Fruit fly (Drosophila melanogaster) whole organism, pupa: ENCODE results near the gene Lmpt.

ENCODE experiments used
- CG10348 ChIP-seq: fragments of 200-800 bp; sonication (Bioruptor generic); IDR thresholded peaks from 2 replicates; pipeline ENCODE4 v1.3.6; 2022; ENCODE audit warnings: missing biosample characterization, missing genetic modification characterization
- CG12605 ChIP-seq: fragments of 200-800 bp; sonication (Bioruptor generic); IDR thresholded peaks from 2 replicates; pipeline ENCODE4 v1.3.6; 2022; ENCODE audit warnings: missing biosample characterization, missing genetic modification characterization
- CG13204 ChIP-seq: fragments of 200-800 bp; sonication (Bioruptor generic); optimal IDR thresholded peaks from 2 replicates; lab custom pipeline; 2018; ENCODE audit warnings: missing biosample characterization, mild to moderate bottlenecking, missing genetic modification characterization, moderate library complexity
- CG14655 ChIP-seq: fragments of 200-800 bp; sonication (Bioruptor generic); optimal IDR thresholded peaks from 3 replicates; lab custom pipeline; 2017; ENCODE audit warnings: mild to moderate bottlenecking, missing biosample characterization, missing genetic modification reagents, missing genetic modification characterization
- CG15710 ChIP-seq: fragments of 200-800 bp; sonication (Bioruptor generic); optimal IDR thresholded peaks from 2 replicates; lab custom pipeline; 2018; ENCODE audit warnings: missing biosample characterization, mild to moderate bottlenecking, missing genetic modification characterization, moderate library complexity
- CG17806 ChIP-seq: fragments of 200-800 bp; sonication (Bioruptor generic); optimal IDR thresholded peaks from 2 replicates; lab custom pipeline; 2018; ENCODE audit warnings: missing biosample characterization, mild to moderate bottlenecking, missing genetic modification characterization, moderate library complexity
- CG32121 ChIP-seq: fragments of 200-800 bp; sonication (Bioruptor generic); IDR thresholded peaks from 2 replicates; pipeline ENCODE4 v1.3.6; 2022; ENCODE audit warnings: missing biosample characterization, missing genetic modification characterization
- CG34367 ChIP-seq: fragments of 200-800 bp; sonication (Bioruptor generic); optimal IDR thresholded peaks from 2 replicates; lab custom pipeline; 2018; ENCODE audit warnings: missing biosample characterization, mild to moderate bottlenecking, missing genetic modification characterization
- CG4496 ChIP-seq: fragments of 200-800 bp; sonication (Bioruptor generic); IDR thresholded peaks from 3 replicates; pipeline ENCODE4 v1.3.6; 2022; ENCODE audit warnings: missing biosample characterization, missing genetic modification characterization
- CG8159 ChIP-seq: fragments of 200-800 bp; sonication (Bioruptor generic); optimal IDR thresholded peaks from 3 replicates; lab custom pipeline; 2018; ENCODE audit warnings: missing biosample characterization, mild to moderate bottlenecking, missing genetic modification characterization, moderate library complexity
- CG8301 ChIP-seq: fragments of 200-800 bp; sonication (Bioruptor generic); optimal IDR thresholded peaks from 2 replicates; lab custom pipeline; 2018; ENCODE audit warnings: missing biosample characterization, mild to moderate bottlenecking, missing genetic modification characterization
- CG9948 ChIP-seq: fragments of 200-800 bp; sonication (Bioruptor generic); optimal IDR thresholded peaks from 2 replicates; lab custom pipeline; 2018; ENCODE audit warnings: missing biosample characterization, mild to moderate bottlenecking, missing genetic modification characterization, moderate library complexity
- D1 ChIP-seq: fragments of 200-800 bp; sonication (Bioruptor generic); optimal IDR thresholded peaks from 2 replicates; lab custom pipeline; 2018; ENCODE audit warnings: missing biosample characterization, mild to moderate bottlenecking, missing genetic modification characterization, moderate library complexity
- EcR ChIP-seq: fragments of 200-800 bp; sonication (Bioruptor generic); optimal IDR thresholded peaks from 3 replicates; lab custom pipeline; 2019; ENCODE audit warnings: missing biosample characterization, missing genetic modification characterization, mild to moderate bottlenecking, moderate library complexity, missing genetic modification reagents
- Ets98B ChIP-seq: fragments of 200-800 bp; sonication (Bioruptor generic); IDR thresholded peaks from 2 replicates; pipeline ENCODE4 v1.3.6; 2022; ENCODE audit warnings: missing biosample characterization, missing genetic modification characterization
- Pif1A ChIP-seq: fragments of 200-800 bp; sonication (Bioruptor generic); optimal IDR thresholded peaks from 3 replicates; lab custom pipeline; 2016; ENCODE audit warnings: missing biosample characterization, missing genetic modification characterization
- Pif1B ChIP-seq: fragments of 200-800 bp; sonication (Bioruptor generic); optimal IDR thresholded peaks from 3 replicates; lab custom pipeline; 2016; ENCODE audit warnings: missing biosample characterization, missing genetic modification characterization
- Snoo ChIP-seq: fragments of 200-800 bp; sonication (Bioruptor generic); optimal IDR thresholded peaks from 3 replicates; lab custom pipeline; 2017; ENCODE audit warnings: missing biosample characterization, mild to moderate bottlenecking, missing genetic modification characterization, inconsistent platforms
- fd96Ca ChIP-seq: fragments of 200-800 bp; sonication (Bioruptor generic); IDR thresholded peaks from 3 replicates; pipeline ENCODE4 v1.3.6; 2022; ENCODE audit warnings: missing biosample characterization, missing genetic modification characterization
- gl ChIP-seq: fragments of 200-800 bp; sonication (Bioruptor generic); optimal IDR thresholded peaks from 2 replicates; lab custom pipeline; 2018; ENCODE audit warnings: missing biosample characterization, mild to moderate bottlenecking, missing genetic modification characterization
- rn ChIP-seq: fragments of 200-800 bp; sonication (Bioruptor generic); IDR thresholded peaks from 2 replicates; pipeline ENCODE4 v1.3.6; 2022; ENCODE audit warnings: missing biosample characterization, missing genetic modification characterization

Lmpt gene

DNA sequence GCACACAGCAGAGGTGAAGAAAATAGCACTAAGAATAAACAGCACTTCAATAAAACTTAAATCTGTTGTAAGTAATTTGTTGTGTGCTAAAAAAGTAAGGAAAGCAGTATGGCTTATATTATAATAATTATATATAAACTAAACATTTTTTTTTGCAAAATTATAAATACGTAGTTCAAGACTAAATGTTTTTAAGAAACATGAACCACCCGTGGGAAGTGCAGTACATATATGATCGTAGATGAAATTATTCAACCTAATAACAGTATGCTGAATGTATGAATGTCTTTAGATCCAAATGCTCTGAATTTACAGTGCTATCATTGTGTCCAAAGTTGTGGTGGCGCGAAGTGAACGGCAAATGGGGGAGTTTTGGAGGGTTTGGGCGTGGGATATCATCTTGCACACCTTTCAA is 5.6 kb downstream of the Lmpt start:
- TF ChIP-seq Ets98B (GFP tag; lab: Robert Waterston, UW), result no peak
- no peak for TF ChIP-seq CG13204 (GFP tag; lab: Kevin White, UChicago)
- no peak for TF ChIP-seq gl (tag; lab: Kevin White, UChicago)
- TF ChIP-seq CG15710 (tag; lab: Kevin White, UChicago), result no peak
- TF ChIP-seq Pif1B (GFP tag; lab: Kevin White, UChicago), result no peak
- no peak for TF ChIP-seq D1 (tag; lab: Kevin White, UChicago)
- no peak for TF ChIP-seq CG34367
- peak; percentile 38 for TF ChIP-seq CG14655 (GFP tag; lab: Kevin White, UChicago)
- TF ChIP-seq fd96Ca, result no peak
- peak; percentile 16 for TF ChIP-seq CG8301
- no peak for TF ChIP-seq Snoo (tag; lab: Kevin White, UChicago)
- TF ChIP-seq, all 21 proteins: peak for 2

DNA sequence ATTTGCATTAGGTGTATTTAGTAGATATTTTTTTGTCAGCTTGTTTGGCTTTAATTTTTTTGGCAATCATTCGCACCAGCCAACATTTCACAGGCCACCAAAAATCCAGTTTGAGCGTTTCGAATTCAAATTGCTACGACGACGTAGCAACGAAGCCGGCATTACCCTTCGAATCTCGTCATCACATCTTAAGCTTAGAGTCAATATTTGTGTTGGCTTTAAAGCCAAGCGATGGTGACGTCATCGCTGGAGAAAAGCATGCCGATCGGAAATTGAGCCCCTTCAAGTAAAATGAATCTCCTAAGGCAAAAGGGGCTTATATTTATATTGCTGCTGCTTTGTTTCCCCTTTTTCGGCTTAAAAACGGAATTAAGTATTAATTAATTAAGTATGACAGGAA is 6.5 kb downstream of the Lmpt start:
- TF ChIP-seq gl (tag; lab: Kevin White, UChicago) (no peak), CG4496 (GFP tag; lab: Robert Waterston, UW) (no peak)
- TF ChIP-seq, all 21 proteins: peak for 0

DNA sequence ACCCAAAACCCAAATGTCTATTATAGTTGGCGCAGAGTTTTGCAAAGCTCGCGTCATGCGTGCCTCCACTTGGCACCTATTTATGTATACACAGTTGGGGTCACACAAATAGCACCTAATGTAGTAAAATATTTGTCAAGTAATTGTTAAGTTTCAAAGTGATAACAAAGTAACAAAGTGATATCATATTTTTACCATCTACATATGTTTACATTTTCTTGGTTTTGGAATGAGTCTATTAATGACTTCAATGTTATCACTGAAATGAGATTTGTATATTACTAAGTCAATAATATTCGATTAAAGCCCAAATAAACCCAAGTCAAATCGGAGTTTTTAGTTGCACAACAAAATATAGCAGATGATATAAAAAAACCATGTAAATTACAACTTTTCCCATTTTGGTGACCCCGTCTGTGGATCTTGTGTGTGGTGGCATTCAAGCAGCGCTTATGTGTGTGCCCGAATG is 7.4 kb downstream of the Lmpt start:
- TF ChIP-seq CG9948 (tag; lab: Kevin White, UChicago) (peak; percentile 85), Ets98B (GFP tag; lab: Robert Waterston, UW) (peak; percentile 30; the same call in 1 of the 2 replicates), Pif1B (GFP tag; lab: Kevin White, UChicago) (peak; percentile 70), D1 (tag; lab: Kevin White, UChicago) (peak; percentile 74), EcR (GFP tag; lab: Kevin White, UChicago) (no peak), CG13204 (GFP tag; lab: Kevin White, UChicago) (no peak), fd96Ca (no peak), Snoo (tag; lab: Kevin White, UChicago) (peak; percentile 21), CG12605 (GFP tag; lab: Robert Waterston, UW) (peak; percentile 57), CG4496 (GFP tag; lab: Robert Waterston, UW) (peak; percentile 45; the same call in 1 of the 3 replicates), gl (tag; lab: Kevin White, UChicago) (peak; percentile 60), CG34367 (peak; percentile 50), CG8301 (peak; percentile 95), rn (no peak), CG15710 (tag; lab: Kevin White, UChicago) (peak; percentile 50), CG32121 (peak; percentile 70), CG8159 (peak; percentile 57), Pif1A (peak; percentile 74), CG14655 (GFP tag; lab: Kevin White, UChicago) (peak; percentile 88), CG10348 (GFP tag; lab: Robert Waterston, UW) (no peak), CG17806 (tag; lab: Kevin White, UChicago) (peak; percentile 36)

DNA sequence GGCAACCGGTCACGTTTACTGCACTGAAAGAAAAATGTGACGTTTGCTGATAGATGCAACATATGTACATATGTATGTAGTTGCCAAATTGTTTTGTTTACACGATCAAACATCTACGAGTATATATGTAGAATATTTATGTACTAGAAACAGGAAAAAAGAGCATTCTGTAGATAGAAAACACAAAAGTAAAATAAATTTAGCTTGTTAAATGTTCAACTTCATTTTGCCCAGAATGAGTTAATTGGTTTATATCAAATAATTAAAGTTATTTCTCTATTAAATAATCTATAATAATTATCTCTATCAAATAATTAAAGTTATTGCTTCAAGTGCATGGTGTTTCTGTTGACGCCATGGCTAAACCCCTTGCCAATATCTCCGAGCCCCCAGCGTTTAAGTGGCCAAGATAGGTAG is 8.0 kb downstream of the Lmpt start:
- TF ChIP-seq EcR (GFP tag; lab: Kevin White, UChicago), result no peak
- peak; percentile 87 for TF ChIP-seq CG8301
- TF ChIP-seq CG32121, result no peak
- peak; percentile 33 for TF ChIP-seq D1 (tag; lab: Kevin White, UChicago)
- TF ChIP-seq CG4496 (GFP tag; lab: Robert Waterston, UW), result peak; percentile 7; the same call in 1 of the 3 replicates
- no peak for TF ChIP-seq CG10348 (GFP tag; lab: Robert Waterston, UW)
- peak; percentile 73 for TF ChIP-seq CG8159
- TF ChIP-seq CG14655 (GFP tag; lab: Kevin White, UChicago), result peak; percentile 88
- TF ChIP-seq CG12605 (GFP tag; lab: Robert Waterston, UW), result peak; percentile 12; the same call in 1 of the 2 replicates
- TF ChIP-seq Pif1B (GFP tag; lab: Kevin White, UChicago), result peak; percentile 28
- no peak for TF ChIP-seq CG13204 (GFP tag; lab: Kevin White, UChicago)
- peak; percentile 9 for TF ChIP-seq Snoo (tag; lab: Kevin White, UChicago)
- TF ChIP-seq CG34367, result no peak
- TF ChIP-seq Ets98B (GFP tag; lab: Robert Waterston, UW), result no peak
- TF ChIP-seq CG9948 (tag; lab: Kevin White, UChicago), result peak; percentile 64
- peak; percentile 5 for TF ChIP-seq Pif1A
- TF ChIP-seq CG15710 (tag; lab: Kevin White, UChicago), result no peak
- no peak for TF ChIP-seq rn
- 0 out of 3 replicates have a peak, but pooled peaks have one; percentile 11 for TF ChIP-seq fd96Ca
- peak; percentile 78 for TF ChIP-seq CG17806 (tag; lab: Kevin White, UChicago)
- no peak for TF ChIP-seq gl (tag; lab: Kevin White, UChicago)

DNA sequence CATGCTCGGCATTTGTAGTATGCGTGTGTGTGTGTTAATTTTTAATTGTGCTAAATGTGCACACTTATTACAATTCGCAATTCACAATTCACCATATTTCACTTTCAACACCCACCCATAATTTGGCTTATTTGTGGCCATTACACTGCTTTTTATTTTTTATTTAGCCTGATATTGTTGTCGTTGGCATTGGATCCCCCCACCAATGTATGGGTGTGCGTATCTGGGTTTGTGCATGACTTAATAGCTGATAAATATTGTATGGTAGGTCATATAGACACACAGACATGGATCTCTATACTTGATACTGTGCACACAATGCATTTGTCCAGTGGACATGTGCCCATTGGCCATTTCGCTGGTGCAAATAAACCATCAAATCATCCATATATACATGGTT is 8.6 kb downstream of the Lmpt start:
- TF ChIP-seq CG13204 (GFP tag; lab: Kevin White, UChicago), result no peak
- no peak for TF ChIP-seq CG14655 (GFP tag; lab: Kevin White, UChicago)
- TF ChIP-seq Pif1B (GFP tag; lab: Kevin White, UChicago), result no peak
- TF ChIP-seq CG9948 (tag; lab: Kevin White, UChicago), result no peak

DNA sequence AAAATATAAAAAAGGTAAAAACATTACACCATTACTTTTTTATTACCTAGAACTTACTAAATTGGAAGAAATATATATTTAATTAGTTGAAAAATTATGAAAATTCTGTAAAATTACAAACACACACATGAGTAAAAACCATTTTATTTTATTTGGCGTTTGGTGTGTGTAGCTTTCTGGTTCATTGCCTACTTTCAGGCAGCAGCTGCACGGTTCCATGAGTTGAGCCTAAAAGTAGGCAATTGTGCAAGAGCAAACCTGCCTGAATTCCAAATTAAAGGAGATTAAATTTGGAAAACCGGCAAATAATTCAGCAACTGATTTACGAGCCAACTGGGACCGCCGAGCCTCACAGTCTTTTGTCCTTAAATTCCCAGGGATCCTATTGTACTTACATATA is 10.4 kb downstream of the Lmpt start:
- TF ChIP-seq CG15710 (tag; lab: Kevin White, UChicago), result no peak
- TF ChIP-seq CG14655 (GFP tag; lab: Kevin White, UChicago), result no peak
- TF ChIP-seq CG9948 (tag; lab: Kevin White, UChicago), result no peak
- 0 out of 2 replicates have a peak, but pooled peaks have one; percentile 19 for TF ChIP-seq CG32121
- TF ChIP-seq D1 (tag; lab: Kevin White, UChicago), result peak; percentile 68
- no peak for TF ChIP-seq EcR (GFP tag; lab: Kevin White, UChicago)
- no peak for TF ChIP-seq gl (tag; lab: Kevin White, UChicago)
- TF ChIP-seq CG8159, result no peak
